Fruit fly (Drosophila melanogaster) whole organism, embryonic: ENCODE measurements around the gene CG32369.

Experiments
- Bgb ChIP-seq: fragments of 200-800 bp; sonication (Bioruptor generic); IDR thresholded peaks from 2 replicates; pipeline ENCODE4 v1.3.6; 2022; ENCODE audit warnings: missing biosample characterization, missing genetic modification characterization; ENCODE audit not compliant: partially characterized antibody
- CG10543 ChIP-seq: fragments of 200-800 bp; sonication (Bioruptor generic); optimal IDR thresholded peaks from 3 replicates; lab custom pipeline; 2017; ENCODE audit warnings: missing biosample characterization, mild to moderate bottlenecking, missing genetic modification characterization, moderate library complexity
- CG10565 ChIP-seq: fragments of 200-800 bp; sonication (Bioruptor generic); optimal IDR thresholded peaks from 3 replicates; lab custom pipeline; 2016; ENCODE audit warnings: missing biosample characterization, mild to moderate bottlenecking, missing genetic modification characterization
- CG10959 ChIP-seq: fragments of 200-800 bp; sonication (Bioruptor generic); IDR thresholded peaks from 2 replicates; pipeline ENCODE4 v1.3.6; 2022; ENCODE audit warnings: missing biosample characterization, missing genetic modification characterization
- CG11085 ChIP-seq: fragments of 200-800 bp; sonication (Bioruptor generic); IDR thresholded peaks from 2 replicates; pipeline ENCODE4 v1.3.6; 2022; ENCODE audit warnings: missing biosample characterization, missing genetic modification characterization
- CG12071 ChIP-seq: fragments of 200-800 bp; sonication (Bioruptor generic); optimal IDR thresholded peaks from 3 replicates; lab custom pipeline; 2018; ENCODE audit warnings: missing biosample characterization, mild to moderate bottlenecking, missing genetic modification characterization
- CG15601 ChIP-seq: fragments of 200-800 bp; sonication (Bioruptor generic); optimal IDR thresholded peaks from 3 replicates; lab custom pipeline; 2019; ENCODE audit warnings: missing biosample characterization, mild to moderate bottlenecking, missing genetic modification characterization, moderate library complexity
- CG18476 ChIP-seq: fragments of 200-800 bp; sonication (Bioruptor generic); optimal IDR thresholded peaks from 2 replicates; lab custom pipeline; 2016; ENCODE audit warnings: missing biosample characterization, mild to moderate bottlenecking, missing genetic modification characterization
- CG32772 ChIP-seq: fragments of 200-800 bp; sonication (Bioruptor generic); IDR thresholded peaks from 2 replicates; pipeline ENCODE4 v1.3.6; 2022; ENCODE audit warnings: missing biosample characterization, missing genetic modification characterization
- CG4707 ChIP-seq: fragments of 200-800 bp; sonication (Bioruptor generic); optimal IDR thresholded peaks from 2 replicates; lab custom pipeline; 2018; ENCODE audit warnings: missing biosample characterization, mild to moderate bottlenecking, missing genetic modification characterization, moderate library complexity
- CG6175 ChIP-seq: fragments of 200-800 bp; sonication (Bioruptor generic); IDR thresholded peaks from 3 replicates; pipeline ENCODE4 v1.3.6; 2022; ENCODE audit warnings: missing biosample characterization, missing genetic modification characterization
- CG7786 ChIP-seq: fragments of 200-800 bp; sonication (Bioruptor generic); optimal IDR thresholded peaks from 2 replicates; lab custom pipeline; 2016; ENCODE audit warnings: missing biosample characterization, missing genetic modification characterization
- CG7928 ChIP-seq: fragments of 200-800 bp; sonication (Bioruptor generic); optimal IDR thresholded peaks from 2 replicates; lab custom pipeline; 2017; ENCODE audit warnings: missing biosample characterization, mild to moderate bottlenecking, missing genetic modification characterization
- CrebB ChIP-seq: fragments of 200-800 bp; sonication (Bioruptor generic); optimal IDR thresholded peaks from 3 replicates; lab custom pipeline; 2018; ENCODE audit warnings: missing biosample characterization, mild to moderate bottlenecking, missing genetic modification characterization
- D19B ChIP-seq: fragments of 200-800 bp; sonication (Bioruptor generic); optimal IDR thresholded peaks from 2 replicates; lab custom pipeline; 2017; ENCODE audit warnings: missing biosample characterization, mild to moderate bottlenecking, missing genetic modification characterization
- Dad ChIP-seq: fragments of 200-800 bp; sonication (Bioruptor generic); optimal IDR thresholded peaks from 3 replicates; lab custom pipeline; 2016; ENCODE audit warnings: missing biosample characterization, missing genetic modification characterization
- Drgx ChIP-seq: fragments of 200-800 bp; sonication (Bioruptor generic); IDR thresholded peaks from 2 replicates; pipeline ENCODE4 v1.3.6; 2022; ENCODE audit warnings: missing biosample characterization, missing genetic modification characterization
- E2f1 ChIP-seq: fragments of 200-800 bp; sonication (Bioruptor generic); IDR thresholded peaks from 2 replicates; pipeline ENCODE4 v1.3.6; 2022; ENCODE audit warnings: missing biosample characterization, missing genetic modification characterization
- E2f2 ChIP-seq: fragments of 200-800 bp; sonication (Bioruptor generic); IDR thresholded peaks from 2 replicates; pipeline ENCODE4 v1.3.6; 2022; ENCODE audit warnings: missing biosample characterization, missing genetic modification characterization
- HLH4C ChIP-seq: fragments of 200-800 bp; sonication (Bioruptor generic); IDR thresholded peaks from 3 replicates; pipeline ENCODE4 v1.3.6; 2022; ENCODE audit warnings: missing biosample characterization, missing genetic modification characterization; ENCODE audit not compliant: partially characterized antibody
- Hmr ChIP-seq: fragments of 200-800 bp; sonication (Bioruptor generic); optimal IDR thresholded peaks from 3 replicates; lab custom pipeline; 2017; ENCODE audit warnings: mild to moderate bottlenecking, missing biosample characterization, missing genetic modification reagents, missing genetic modification characterization
- Hr78 ChIP-seq, 2 experiments: fragments of 200-800 bp in 1 of 2; fragments of >200 bp in 1 of 2; sonication (Bioruptor generic) in 1 of 2; optimal IDR thresholded peaks; 2 replicates each; lab custom pipeline; 2017 to 2019; ENCODE audit warnings: missing biosample characterization in 2 of 2, missing genetic modification characterization in 2 of 2, mild to moderate bottlenecking in 1 of 2, moderate library complexity in 1 of 2
- MBD-R2 ChIP-seq: fragments of 200-800 bp; sonication (Bioruptor generic); IDR thresholded peaks from 2 replicates; pipeline ENCODE4 v1.3.6; 2022; ENCODE audit warnings: missing biosample characterization, missing genetic modification characterization
- NC2α ChIP-seq: fragments of 200-800 bp; sonication (Bioruptor generic); optimal IDR thresholded peaks from 2 replicates; lab custom pipeline; 2016; ENCODE audit warnings: missing biosample characterization, missing genetic modification characterization
- Nf-YC ChIP-seq: fragments of 200-800 bp; optimal IDR thresholded peaks from 3 replicates; lab custom pipeline; 2019; ENCODE audit warnings: missing biosample characterization, mild to moderate bottlenecking, missing genetic modification characterization, moderate library complexity
- Oli ChIP-seq: fragments of 200-800 bp; sonication (Bioruptor generic); optimal IDR thresholded peaks from 2 replicates; lab custom pipeline; 2018; ENCODE audit warnings: missing biosample characterization, mild to moderate bottlenecking, missing genetic modification characterization, moderate library complexity
- Rx ChIP-seq: fragments of 200-800 bp; sonication (Bioruptor generic); IDR thresholded peaks from 2 replicates; pipeline ENCODE4 v1.3.6; 2022; ENCODE audit warnings: missing biosample characterization, missing genetic modification characterization
- Side ChIP-seq: fragments of 200-800 bp; sonication (Bioruptor generic); optimal IDR thresholded peaks from 2 replicates; lab custom pipeline; 2016; ENCODE audit warnings: missing biosample characterization, missing genetic modification characterization
- Sry-δ ChIP-seq: fragments of 200-800 bp; sonication (Bioruptor generic); optimal IDR thresholded peaks from 2 replicates; lab custom pipeline; 2016; ENCODE audit warnings: missing biosample characterization, missing genetic modification characterization
- amos ChIP-seq: fragments of 200-800 bp; sonication (Bioruptor generic); IDR thresholded peaks from 2 replicates; pipeline ENCODE4 v1.3.6; 2022; ENCODE audit warnings: missing biosample characterization, missing genetic modification characterization; ENCODE audit not compliant: partially characterized antibody
- ash1 ChIP-seq: fragments of 200-800 bp; sonication (Bioruptor generic); optimal IDR thresholded peaks from 2 replicates; lab custom pipeline; 2018; ENCODE audit warnings: missing biosample characterization, mild to moderate bottlenecking, missing genetic modification characterization
- cad ChIP-seq: fragments of >200 bp; optimal IDR thresholded peaks from 2 replicates; lab custom pipeline; 2017; ENCODE audit warnings: missing biosample characterization, missing genetic modification characterization
- cwo ChIP-seq: fragments of 200-800 bp; sonication (Bioruptor generic); optimal IDR thresholded peaks from 3 replicates; lab custom pipeline; 2017; ENCODE audit warnings: missing biosample characterization, missing genetic modification characterization, mild to moderate bottlenecking, moderate library complexity, missing genetic modification reagents
- dmrt99B ChIP-seq: fragments of 200-800 bp; sonication (Bioruptor generic); optimal IDR thresholded peaks from 2 replicates; lab custom pipeline; 2018; ENCODE audit warnings: missing biosample characterization, mild to moderate bottlenecking, missing genetic modification characterization, moderate library complexity
- fru ChIP-seq: fragments of >200 bp; optimal IDR thresholded peaks from 2 replicates; lab custom pipeline; 2017
- gcm ChIP-seq: fragments of 200-800 bp; sonication (Bioruptor generic); optimal IDR thresholded peaks from 2 replicates; lab custom pipeline; 2019; ENCODE audit warnings: missing biosample characterization, mild to moderate bottlenecking, missing genetic modification characterization, moderate library complexity
- hkb ChIP-seq, 2 experiments: fragments of 200-800 bp in 1 of 2; fragments of >200 bp in 1 of 2; sonication (Bioruptor generic) in 1 of 2; IDR thresholded peaks in 1 of 2; optimal IDR thresholded peaks in 1 of 2; 2 replicates each; pipeline versions ENCODE4 v1.3.6 to Lab custom; 2017 to 2022; ENCODE audit warnings: missing biosample characterization in 1 of 2, missing genetic modification characterization in 1 of 2
- jumu ChIP-seq: fragments of 200-800 bp; sonication (Bioruptor generic); optimal IDR thresholded peaks from 3 replicates; lab custom pipeline; 2016; ENCODE audit warnings: missing biosample characterization, missing genetic modification characterization
- oc ChIP-seq: fragments of 200-800 bp; sonication (Bioruptor generic); optimal IDR thresholded peaks from 2 replicates; lab custom pipeline; 2018; ENCODE audit warnings: missing biosample characterization, mild to moderate bottlenecking, missing genetic modification characterization, moderate library complexity
- p53 ChIP-seq: fragments of 200-800 bp; sonication (Bioruptor generic); optimal IDR thresholded peaks from 2 replicates; lab custom pipeline; 2016; ENCODE audit warnings: missing biosample characterization, missing genetic modification characterization
- salm ChIP-seq: fragments of 200-800 bp; sonication (Bioruptor generic); optimal IDR thresholded peaks from 2 replicates; lab custom pipeline; 2018; ENCODE audit warnings: missing biosample characterization, mild to moderate bottlenecking, missing genetic modification characterization
- sd ChIP-seq: fragments of 200-800 bp; sonication (Bioruptor generic); optimal IDR thresholded peaks from 3 replicates; lab custom pipeline; 2018; ENCODE audit warnings: missing biosample characterization, mild to moderate bottlenecking, missing genetic modification characterization, moderate library complexity
- sens ChIP-seq: fragments of 200-800 bp; sonication (Bioruptor generic); peaks from one replicate; lab custom pipeline; 2016; ENCODE audit warnings: missing biosample characterization, missing genetic modification characterization
- sisA ChIP-seq: fragments of 200-800 bp; sonication (Bioruptor generic); IDR thresholded peaks from 2 replicates; pipeline ENCODE4 v1.3.6; 2022; ENCODE audit warnings: missing biosample characterization, missing genetic modification characterization
- sqz ChIP-seq: fragments of 200-800 bp; sonication (Bioruptor generic); optimal IDR thresholded peaks from 3 replicates; lab custom pipeline; 2018; ENCODE audit warnings: missing biosample characterization, mild to moderate bottlenecking, missing genetic modification characterization
- stc ChIP-seq: fragments of 200-800 bp; sonication (Bioruptor generic); IDR thresholded peaks from 2 replicates; pipeline ENCODE4 v1.3.6; 2022; ENCODE audit warnings: missing biosample characterization, missing genetic modification characterization
- stwl ChIP-seq: fragments of 200-800 bp; sonication (Bioruptor generic); optimal IDR thresholded peaks from 3 replicates; lab custom pipeline; 2018; ENCODE audit warnings: missing biosample characterization, mild to moderate bottlenecking, missing genetic modification characterization, moderate library complexity
- trem ChIP-seq: fragments of 200-800 bp; optimal IDR thresholded peaks from 3 replicates; lab custom pipeline; 2019; ENCODE audit warnings: missing biosample characterization, mild to moderate bottlenecking, missing genetic modification characterization, moderate library complexity
- vvl ChIP-seq: fragments of 200-800 bp; sonication (Bioruptor generic); IDR thresholded peaks from 2 replicates; pipeline ENCODE4 v1.3.6; 2022; ENCODE audit warnings: missing biosample characterization, missing genetic modification characterization
- zf30C ChIP-seq: fragments of 200-800 bp; sonication (Bioruptor generic); optimal IDR thresholded peaks from 3 replicates; lab custom pipeline; 2018; ENCODE audit warnings: missing biosample characterization, mild to moderate bottlenecking, missing genetic modification characterization

CG32369 gene

dm6 chr3L:7827841-7828501 is 18.3 kb upstream of the CG32369 start (continued):
- TF ChIP-seq sens (no peak), salm (tag; lab: Kevin White, UChicago) (no peak), cwo (no peak), CG11085 (GFP tag; lab: Robert Waterston, UW) (no peak), Hr78 (GFP tag; optimal IDR thresholded peaks at IDR 0.05; lab: Kevin White, UChicago) (no peak), CG10565 (GFP tag; lab: Kevin White, UChicago) (no peak), stc (GFP tag; lab: Robert Waterston, UW) (no peak), stwl (tag; lab: Kevin White, UChicago) (no peak), Nf-YC (tag; lab: Kevin White, UChicago) (peak; percentile 37), sqz (peak; percentile 55), trem (no peak), hkb (optimal IDR thresholded peaks at IDR 0.05; lab: Kevin White, UChicago) (no peak), hkb (GFP tag; IDR thresholded peaks at IDR 0.05; lab: Robert Waterston, UW) (0 out of 2 replicates have a peak, but pooled peaks have one; percentile 10), Dad (GFP tag; lab: Kevin White, UChicago) (no peak), p53 (GFP tag; lab: Kevin White, UChicago) (no peak), oc (peak; percentile 45), Side (no peak), Hmr (GFP tag; lab: Kevin White, UChicago) (no peak), ash1 (GFP tag; lab: Kevin White, UChicago) (no peak), zf30C (no peak), cad (GFP tag; lab: Kevin White, UChicago) (no peak), CrebB (tag; lab: Kevin White, UChicago) (no peak), CG18476 (GFP tag; lab: Kevin White, UChicago) (no peak), CG32772 (no peak), MBD-R2 (GFP tag; lab: Robert Waterston, UW) (no peak), dmrt99B (no peak), CG12071 (GFP tag; lab: Kevin White, UChicago) (no peak), E2f2 (GFP tag; lab: Robert Waterston, UW) (no peak), amos (GFP tag; lab: Robert Waterston, UW) (no peak), NC2α (GFP tag; lab: Kevin White, UChicago) (no peak), sisA (GFP tag; lab: Robert Waterston, UW) (no peak), Bgb (GFP tag; lab: Robert Waterston, UW) (peak; percentile 11; the same call in 1 of the 2 replicates), fru (lab: Kevin White, UChicago) (no peak), jumu (GFP tag; lab: Kevin White, UChicago) (no peak), CG10959 (GFP tag; lab: Robert Waterston, UW) (no peak), Drgx (GFP tag; lab: Robert Waterston, UW) (0 out of 2 replicates have a peak, but pooled peaks have one; percentile 16), Rx (GFP tag; lab: Robert Waterston, UW) (no peak), CG7786 (GFP tag; lab: Kevin White, UChicago) (no peak), E2f1 (no peak), CG15601 (no peak), D19B (no peak), HLH4C (0 out of 3 replicates have a peak, but pooled peaks have one; percentile 21), Sry-δ (no peak), CG10543 (GFP tag; lab: Kevin White, UChicago) (no peak), gcm (GFP tag; lab: Kevin White, UChicago) (no peak), CG7928 (no peak), Oli (no peak), sd (tag; lab: Kevin White, UChicago) (peak; percentile 11), CG4707 (GFP tag; lab: Kevin White, UChicago) (no peak), vvl (GFP tag; lab: Robert Waterston, UW) (peak; percentile 55; the same call in 1 of the 2 replicates), CG6175 (GFP tag; lab: Robert Waterston, UW) (no peak)
